Fruit fly (Drosophila melanogaster) whole organism, adult: ENCODE results near the gene Iyd.

Experiments
- CG11617 ChIP-seq: fragments of 200-800 bp; sonication (Bioruptor generic); optimal IDR thresholded peaks from 2 replicates; lab custom pipeline; 2017; ENCODE audit warnings: mild to moderate bottlenecking, missing biosample characterization, missing genetic modification reagents, missing genetic modification characterization
- CG14711 ChIP-seq: fragments of 200-800 bp; sonication (Bioruptor generic); optimal IDR thresholded peaks from 2 replicates; lab custom pipeline; 2018; ENCODE audit warnings: missing biosample characterization, mild to moderate bottlenecking, missing genetic modification characterization, moderate library complexity
- CG33017 ChIP-seq: fragments of 200-800 bp; sonication (Bioruptor generic); optimal IDR thresholded peaks from 2 replicates; lab custom pipeline; 2018; ENCODE audit warnings: missing biosample characterization, mild to moderate bottlenecking, missing genetic modification characterization, moderate library complexity
- CG5204 ChIP-seq: fragments of 200-800 bp; sonication (Bioruptor generic); optimal IDR thresholded peaks from 2 replicates; lab custom pipeline; 2016; ENCODE audit warnings: missing biosample characterization, missing genetic modification characterization
- Crg-1 ChIP-seq: fragments of 200-800 bp; sonication (Bioruptor generic); optimal IDR thresholded peaks from 2 replicates; lab custom pipeline; 2016; ENCODE audit warnings: missing biosample characterization, missing genetic modification characterization
- Hr96 ChIP-seq: fragments of 200-800 bp; sonication (Bioruptor generic); optimal IDR thresholded peaks from 2 replicates; lab custom pipeline; 2016; ENCODE audit warnings: missing biosample characterization, missing genetic modification characterization
- bab1 ChIP-seq: fragments of 200-800 bp; sonication (Bioruptor generic); optimal IDR thresholded peaks from 3 replicates; lab custom pipeline; 2019; ENCODE audit warnings: missing biosample characterization, mild to moderate bottlenecking, missing genetic modification characterization, moderate library complexity
- cnc ChIP-seq, 2 experiments: fragments of >200 bp; optimal IDR thresholded peaks; 2 replicates each; lab custom pipeline; 2017
- kay ChIP-seq: fragments of 200-800 bp; sonication (Bioruptor generic); peaks from one replicate; lab custom pipeline; 2016; ENCODE audit warnings: missing biosample characterization, missing genetic modification characterization, borderline replicate concordance
- ovo ChIP-seq: fragments of 200-800 bp; sonication (Bioruptor generic); optimal IDR thresholded peaks from 2 replicates; lab custom pipeline; 2016; ENCODE audit warnings: missing biosample characterization, missing genetic modification characterization
- pad ChIP-seq: fragments of 200-800 bp; sonication (Bioruptor generic); optimal IDR thresholded peaks from 3 replicates; lab custom pipeline; 2017; ENCODE audit warnings: missing biosample characterization, missing genetic modification characterization, mild to moderate bottlenecking, moderate library complexity, missing genetic modification reagents
- tj ChIP-seq: fragments of 200-800 bp; sonication (Bioruptor generic); optimal IDR thresholded peaks from 3 replicates; lab custom pipeline; 2017; ENCODE audit warnings: missing biosample characterization, mild to moderate bottlenecking, missing genetic modification characterization, moderate library complexity
- toe ChIP-seq: fragments of 200-800 bp; sonication (Bioruptor generic); optimal IDR thresholded peaks from 2 replicates; lab custom pipeline; 2016; ENCODE audit warnings: missing biosample characterization, missing genetic modification characterization

DNA sequence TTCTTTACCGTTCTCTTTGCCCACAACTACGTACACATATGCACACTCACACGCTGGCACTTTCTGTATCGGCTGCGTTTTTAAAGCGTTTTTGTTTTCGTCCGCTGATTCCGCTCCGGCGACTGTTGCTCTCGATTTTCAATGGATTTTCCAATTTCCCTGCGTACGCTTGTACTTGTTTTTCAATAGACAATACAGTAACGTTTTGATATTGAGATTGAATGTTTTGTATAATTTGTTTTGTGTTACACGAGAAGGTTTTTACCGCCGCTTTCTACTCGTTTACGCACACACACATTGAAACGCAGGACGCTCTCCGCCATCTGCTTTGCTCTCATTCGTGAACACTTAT is 3.5 kb downstream of the Iyd start:
- no peak for TF ChIP-seq CG33017
- TF ChIP-seq tj (GFP tag; lab: Kevin White, UChicago) = no peak
- no peak for TF ChIP-seq kay (GFP tag; lab: Kevin White, UChicago)
- no peak for TF ChIP-seq CG11617 (GFP tag; lab: Kevin White, UChicago)
- TF ChIP-seq CG5204 (GFP tag; lab: Kevin White, UChicago) = no peak
- TF ChIP-seq Crg-1 = no peak
- no peak for TF ChIP-seq pad (GFP tag; lab: Kevin White, UChicago)
- no peak for TF ChIP-seq ovo
- no peak for TF ChIP-seq Hr96 (GFP tag; lab: Kevin White, UChicago)
- no peak for TF ChIP-seq toe (GFP tag; lab: Kevin White, UChicago)
- no peak for TF ChIP-seq bab1 (GFP tag; lab: Kevin White, UChicago)
- TF ChIP-seq cnc (optimal IDR thresholded peaks at IDR 0.05; lab: Kevin White, UChicago) = no peak
- no peak for TF ChIP-seq CG14711
